Fruit fly (Drosophila melanogaster): ENCODE measurements around the gene mtgo.

Gene mtgo

dm6 chr2L:16531507-16532134 lies 13.2 kb upstream of the mtgo start:
- no peak for TF ChIP-seq NC2α (GFP tag; optimal IDR thresholded peaks at IDR 0.05)
- TF ChIP-seq luna (GFP tag; optimal IDR thresholded peaks at IDR 0.05), result no peak
- no peak for TF ChIP-seq CG15479 (GFP tag; optimal IDR thresholded peaks at IDR 0.05)
- no peak for TF ChIP-seq CG11398 (GFP tag; optimal IDR thresholded peaks at IDR 0.05)
- no peak for TF ChIP-seq Mad (GFP tag; optimal IDR thresholded peaks at IDR 0.05)
- TF ChIP-seq CG16779 (GFP tag; IDR thresholded peaks at IDR 0.05), result no peak
- peak; percentile 77; the same call in 2 of the 3 replicates for TF ChIP-seq CG2199 (GFP tag; IDR thresholded peaks at IDR 0.05)
- no peak for TF ChIP-seq CG9609 (GFP tag; optimal IDR thresholded peaks at IDR 0.05)
- TF ChIP-seq Xbp1 (GFP tag; optimal IDR thresholded peaks at IDR 0.05), result no peak
- TF ChIP-seq CkIIα-i1 (GFP tag; IDR thresholded peaks at IDR 0.05), result no peak
- TF ChIP-seq ac (GFP tag; optimal IDR thresholded peaks at IDR 0.05), result no peak
- TF ChIP-seq CG7786 (GFP tag; optimal IDR thresholded peaks at IDR 0.05), result no peak
- no peak for TF ChIP-seq CG8924 (tag; optimal IDR thresholded peaks at IDR 0.05)
- TF ChIP-seq CG31388 (GFP tag; optimal IDR thresholded peaks at IDR 0.05), result no peak
- no peak for TF ChIP-seq CG8359 (GFP tag; optimal IDR thresholded peaks at IDR 0.05; ENCODE audit: borderline replicate concordance)
- TF ChIP-seq toy (GFP tag; IDR thresholded peaks at IDR 0.05), result no peak
- TF ChIP-seq Sry-β (GFP tag; optimal IDR thresholded peaks at IDR 0.05), result no peak
- TF ChIP-seq mirr (GFP tag; optimal IDR thresholded peaks at IDR 0.05), result no peak
- no peak for TF ChIP-seq hth (optimal IDR thresholded peaks at IDR 0.05)
- no peak for TF ChIP-seq CG12219 (GFP tag; optimal IDR thresholded peaks at IDR 0.05)
- TF ChIP-seq Hmr (GFP tag; optimal IDR thresholded peaks at IDR 0.05), result peak; percentile 42
- no peak for TF ChIP-seq CG12744 (GFP tag; optimal IDR thresholded peaks at IDR 0.05)
- no peak for TF ChIP-seq CG34224 (GFP tag; IDR thresholded peaks at IDR 0.05; ENCODE audit: partially characterized antibody)
- no peak for TF ChIP-seq Chrac-16 (GFP tag; optimal IDR thresholded peaks at IDR 0.05)
- no peak for TF ChIP-seq CG2875 (GFP tag; optimal IDR thresholded peaks at IDR 0.05)
- TF ChIP-seq Camta (GFP tag; optimal IDR thresholded peaks at IDR 0.05), result no peak
- peak; percentile 28 for TF ChIP-seq CG12769 (tag; optimal IDR thresholded peaks at IDR 0.05)
- TF ChIP-seq salm (tag; optimal IDR thresholded peaks at IDR 0.05), result no peak
- TF ChIP-seq CG7928 (GFP tag; optimal IDR thresholded peaks at IDR 0.05), result no peak
- no peak for TF ChIP-seq CG12659 (GFP tag; optimal IDR thresholded peaks at IDR 0.05)
- peak; percentile 27; the same call in 1 of the 2 replicates for TF ChIP-seq CG14014 (GFP tag; IDR thresholded peaks at IDR 0.05)
- TF ChIP-seq Kr (GFP tag; optimal IDR thresholded peaks at IDR 0.05), result no peak
- no peak for TF ChIP-seq hbn (GFP tag; IDR thresholded peaks at IDR 0.05; ENCODE audit: partially characterized antibody)
- TF ChIP-seq org-1 (GFP tag; optimal IDR thresholded peaks at IDR 0.05), result no peak
- TF ChIP-seq CG11696 (GFP tag; IDR thresholded peaks at IDR 0.05), result 0 out of 2 replicates have a peak, but pooled peaks have one; percentile 22
- no peak for TF ChIP-seq Awh (GFP tag; IDR thresholded peaks at IDR 0.05)
- no peak for TF ChIP-seq gcm (GFP tag; optimal IDR thresholded peaks at IDR 0.05)
- no peak for TF ChIP-seq CG1603 (tag; optimal IDR thresholded peaks at IDR 0.05)
- TF ChIP-seq CG10267 (tag; optimal IDR thresholded peaks at IDR 0.05), result no peak
- TF ChIP-seq kah (GFP tag; optimal IDR thresholded peaks at IDR 0.05), result no peak
- TF ChIP-seq amos (GFP tag; IDR thresholded peaks at IDR 0.05; ENCODE audit: partially characterized antibody), result no peak
- no peak for TF ChIP-seq CG10462 (GFP tag; optimal IDR thresholded peaks at IDR 0.05)
- TF ChIP-seq cwo (GFP tag; optimal IDR thresholded peaks at IDR 0.05), result no peak
- no peak for TF ChIP-seq NfI (GFP tag; optimal IDR thresholded peaks at IDR 0.05)
- TF ChIP-seq CG9437 (GFP tag; optimal IDR thresholded peaks at IDR 0.05), result no peak
- peak; percentile 28 for TF ChIP-seq Meics (GFP tag; optimal IDR thresholded peaks at IDR 0.05)
- TF ChIP-seq CG15269 (tag; optimal IDR thresholded peaks at IDR 0.05), result peak; percentile 10
- TF ChIP-seq CG10209 (GFP tag; optimal IDR thresholded peaks at IDR 0.05), result peak; percentile 1
- TF ChIP-seq cg (GFP tag; optimal IDR thresholded peaks at IDR 0.05), result no peak
- no peak for TF ChIP-seq CG10366 (GFP tag; IDR thresholded peaks at IDR 0.05)

Data from whole organism, embryonic.